Fruit fly (Drosophila melanogaster) whole organism, embryonic: Measurements from ENCODE around the gene Argl.

Experiments used
- Bgb ChIP-seq: fragments of 200-800 bp; sonication (Bioruptor generic); IDR thresholded peaks from 2 replicates; pipeline ENCODE4 v1.3.6; 2022; ENCODE audit warnings: missing biosample characterization, missing genetic modification characterization; ENCODE audit not compliant: partially characterized antibody
- C15 ChIP-seq: fragments of 200-800 bp; sonication (Bioruptor generic); IDR thresholded peaks from 3 replicates; pipeline ENCODE4 v1.3.6; 2022; ENCODE audit warnings: missing biosample characterization, missing genetic modification characterization
- CG10431 ChIP-seq: fragments of 200-800 bp; sonication (Bioruptor generic); optimal IDR thresholded peaks from 3 replicates; lab custom pipeline; 2018; ENCODE audit warnings: missing biosample characterization, mild to moderate bottlenecking, missing genetic modification characterization
- CG10979 ChIP-seq: fragments of 200-800 bp; sonication (Bioruptor generic); optimal IDR thresholded peaks from 2 replicates; lab custom pipeline; 2018; ENCODE audit warnings: missing biosample characterization, mild to moderate bottlenecking, missing genetic modification characterization, moderate library complexity
- CG11695 ChIP-seq: fragments of 200-800 bp; sonication (Bioruptor generic); IDR thresholded peaks from 3 replicates; pipeline ENCODE4 v1.3.6; 2022; ENCODE audit warnings: missing biosample characterization, missing genetic modification characterization
- CG13775 ChIP-seq: fragments of 200-800 bp; sonication (Bioruptor generic); optimal IDR thresholded peaks from 3 replicates; lab custom pipeline; 2017; ENCODE audit warnings: missing biosample characterization, mild to moderate bottlenecking, missing genetic modification characterization
- CG14014 ChIP-seq: fragments of 200-800 bp; sonication (Bioruptor generic); IDR thresholded peaks from 2 replicates; pipeline ENCODE4 v1.3.6; 2022; ENCODE audit warnings: missing biosample characterization, missing genetic modification characterization
- CG1647 ChIP-seq: fragments of 200-800 bp; sonication (Bioruptor generic); optimal IDR thresholded peaks from 3 replicates; lab custom pipeline; 2016; ENCODE audit warnings: missing biosample characterization, missing genetic modification characterization
- CG1832 ChIP-seq: fragments of 200-800 bp; sonication (Bioruptor generic); optimal IDR thresholded peaks from 2 replicates; lab custom pipeline; 2017; ENCODE audit warnings: missing biosample characterization, mild to moderate bottlenecking, missing genetic modification characterization, inconsistent platforms
- CG2712 ChIP-seq: fragments of 200-800 bp; optimal IDR thresholded peaks from 3 replicates; lab custom pipeline; 2019; ENCODE audit warnings: missing biosample characterization, mild to moderate bottlenecking, missing genetic modification characterization, moderate library complexity
- CG33557 ChIP-seq: fragments of 200-800 bp; sonication (Bioruptor generic); optimal IDR thresholded peaks from 2 replicates; lab custom pipeline; 2019; ENCODE audit warnings: missing biosample characterization, mild to moderate bottlenecking, missing genetic modification characterization, moderate library complexity
- CG34224 ChIP-seq: fragments of 200-800 bp; sonication (Bioruptor generic); IDR thresholded peaks from 3 replicates; pipeline ENCODE4 v1.3.6; 2022; ENCODE audit warnings: missing biosample characterization, missing genetic modification characterization; ENCODE audit not compliant: partially characterized antibody
- CG7271 ChIP-seq: fragments of 200-800 bp; sonication (Bioruptor generic); optimal IDR thresholded peaks from 2 replicates; lab custom pipeline; 2018; ENCODE audit warnings: missing biosample characterization, mild to moderate bottlenecking, missing genetic modification characterization, moderate library complexity
- CG8924 ChIP-seq: fragments of 200-800 bp; optimal IDR thresholded peaks from 3 replicates; lab custom pipeline; 2019; ENCODE audit warnings: missing biosample characterization, mild to moderate bottlenecking, missing genetic modification characterization, moderate library complexity
- CG9437 ChIP-seq: fragments of 200-800 bp; sonication (Bioruptor generic); optimal IDR thresholded peaks from 2 replicates; lab custom pipeline; 2018; ENCODE audit warnings: missing biosample characterization, mild to moderate bottlenecking, missing genetic modification characterization
- CG9609 ChIP-seq: fragments of 200-800 bp; sonication (Bioruptor generic); optimal IDR thresholded peaks from 3 replicates; lab custom pipeline; 2016; ENCODE audit warnings: missing biosample characterization, missing genetic modification characterization
- CG9727 ChIP-seq: fragments of 200-800 bp; sonication (Bioruptor generic); optimal IDR thresholded peaks from 3 replicates; lab custom pipeline; 2017; ENCODE audit warnings: missing biosample characterization, mild to moderate bottlenecking, missing genetic modification characterization
- D ChIP-seq, 2 experiments: fragments of 200-800 bp in 1 of 2; fragments of >200 bp in 1 of 2; sonication (Bioruptor generic) in 1 of 2; optimal IDR thresholded peaks; 2 replicates in 1 of 2; 3 replicates in 1 of 2; lab custom pipeline; 2017; ENCODE audit warnings: mild to moderate bottlenecking in 1 of 2, missing biosample characterization in 1 of 2, missing genetic modification characterization in 1 of 2, missing genetic modification reagents in 1 of 2
- Dip3 ChIP-seq: fragments of 200-800 bp; sonication (Bioruptor generic); optimal IDR thresholded peaks from 3 replicates; lab custom pipeline; 2016; ENCODE audit warnings: missing biosample characterization, missing genetic modification characterization
- Eip74EF ChIP-seq, 2 experiments: fragments of 200-800 bp in 1 of 2; fragments of >200 bp in 1 of 2; sonication (Bioruptor generic) in 1 of 2; optimal IDR thresholded peaks; 2 replicates each; lab custom pipeline; 2017 to 2019; ENCODE audit warnings: missing biosample characterization in 2 of 2, missing genetic modification characterization in 2 of 2, mild to moderate bottlenecking in 1 of 2, moderate library complexity in 1 of 2
- Fer2 ChIP-seq: fragments of 200-800 bp; sonication (Bioruptor generic); optimal IDR thresholded peaks from 2 replicates; lab custom pipeline; 2018; ENCODE audit warnings: missing biosample characterization, mild to moderate bottlenecking, missing genetic modification characterization, moderate library complexity
- Fer3 ChIP-seq: fragments of 200-800 bp; sonication (Bioruptor generic); optimal IDR thresholded peaks from 2 replicates; lab custom pipeline; 2018; ENCODE audit warnings: missing biosample characterization, mild to moderate bottlenecking, missing genetic modification characterization, moderate library complexity
- H15 ChIP-seq: fragments of 200-800 bp; sonication (Bioruptor generic); IDR thresholded peaks from 3 replicates; pipeline ENCODE4 v1.3.6; 2022; ENCODE audit warnings: missing biosample characterization, missing genetic modification characterization
- HHEX ChIP-seq: fragments of 200-800 bp; sonication (Bioruptor generic); optimal IDR thresholded peaks from 3 replicates; lab custom pipeline; 2017; ENCODE audit warnings: missing biosample characterization, mild to moderate bottlenecking, missing genetic modification characterization, missing genetic modification reagents
- MESR4 ChIP-seq: fragments of 200-800 bp; sonication (Bioruptor generic); optimal IDR thresholded peaks from 2 replicates; lab custom pipeline; 2018; ENCODE audit warnings: missing biosample characterization, mild to moderate bottlenecking, missing genetic modification characterization, moderate library complexity
- Meics ChIP-seq: fragments of 200-800 bp; sonication (Bioruptor generic); optimal IDR thresholded peaks from 2 replicates; lab custom pipeline; 2017; ENCODE audit warnings: missing biosample characterization, mild to moderate bottlenecking, missing genetic modification characterization
- NC2β ChIP-seq: fragments of 200-800 bp; sonication (Bioruptor generic); optimal IDR thresholded peaks from 2 replicates; lab custom pipeline; 2016; ENCODE audit warnings: missing biosample characterization, missing genetic modification characterization
- NFAT ChIP-seq: fragments of 200-800 bp; sonication (Bioruptor generic); IDR thresholded peaks from 2 replicates; pipeline ENCODE4 v1.3.6; 2022; ENCODE audit warnings: missing biosample characterization, missing genetic modification characterization
- Neu2 ChIP-seq: fragments of 200-800 bp; sonication (Bioruptor generic); optimal IDR thresholded peaks from 3 replicates; lab custom pipeline; 2016; ENCODE audit warnings: missing biosample characterization, missing genetic modification characterization, borderline replicate concordance
- Oli ChIP-seq: fragments of 200-800 bp; sonication (Bioruptor generic); optimal IDR thresholded peaks from 2 replicates; lab custom pipeline; 2018; ENCODE audit warnings: missing biosample characterization, mild to moderate bottlenecking, missing genetic modification characterization, moderate library complexity
- Spps ChIP-seq: fragments of 200-800 bp; sonication (Bioruptor generic); optimal IDR thresholded peaks from 2 replicates; lab custom pipeline; 2018; ENCODE audit warnings: missing biosample characterization, mild to moderate bottlenecking, missing genetic modification characterization
- az2 ChIP-seq: fragments of 200-800 bp; sonication (Bioruptor generic); optimal IDR thresholded peaks from 3 replicates; lab custom pipeline; 2016; ENCODE audit warnings: missing biosample characterization, missing genetic modification characterization
- bbx ChIP-seq: fragments of 200-800 bp; sonication (Bioruptor generic); IDR thresholded peaks from 2 replicates; pipeline ENCODE4 v1.3.6; 2022; ENCODE audit warnings: missing biosample characterization, missing genetic modification characterization; ENCODE audit not compliant: partially characterized antibody
- bsh ChIP-seq, 2 experiments: fragments of 200-800 bp; sonication (Bioruptor generic); optimal IDR thresholded peaks; 2 replicates each; lab custom pipeline; 2017 to 2018; ENCODE audit warnings: mild to moderate bottlenecking in 2 of 2, missing biosample characterization in 2 of 2, missing genetic modification characterization in 2 of 2, moderate library complexity in 1 of 2
- chm ChIP-seq: fragments of 200-800 bp; sonication (Bioruptor generic); IDR thresholded peaks from 2 replicates; pipeline ENCODE4 v1.3.6; 2022; ENCODE audit warnings: missing biosample characterization, missing genetic modification characterization
- emc ChIP-seq: fragments of 200-800 bp; sonication (Bioruptor generic); optimal IDR thresholded peaks from 2 replicates; lab custom pipeline; 2016; ENCODE audit warnings: missing biosample characterization, missing genetic modification characterization
- hbn ChIP-seq: fragments of 200-800 bp; sonication (Bioruptor generic); IDR thresholded peaks from 2 replicates; pipeline ENCODE4 v1.3.6; 2022; ENCODE audit warnings: missing biosample characterization, missing genetic modification characterization; ENCODE audit not compliant: partially characterized antibody
- jing ChIP-seq: fragments of 200-800 bp; sonication (Bioruptor generic); optimal IDR thresholded peaks from 2 replicates; lab custom pipeline; 2018; ENCODE audit warnings: missing biosample characterization, mild to moderate bottlenecking, missing genetic modification characterization
- jumu ChIP-seq: fragments of 200-800 bp; sonication (Bioruptor generic); optimal IDR thresholded peaks from 3 replicates; lab custom pipeline; 2016; ENCODE audit warnings: missing biosample characterization, missing genetic modification characterization
- knrl ChIP-seq: fragments of 200-800 bp; sonication (Bioruptor generic); IDR thresholded peaks from 3 replicates; pipeline ENCODE4 v1.3.6; 2022; ENCODE audit warnings: missing biosample characterization, missing genetic modification characterization; ENCODE audit not compliant: partially characterized antibody
- maf-S ChIP-seq: fragments of 200-800 bp; sonication (Bioruptor generic); optimal IDR thresholded peaks from 2 replicates; lab custom pipeline; 2016; ENCODE audit warnings: missing biosample characterization, missing genetic modification characterization
- otp ChIP-seq: fragments of 200-800 bp; sonication (Bioruptor generic); IDR thresholded peaks from 3 replicates; pipeline ENCODE4, ENCODE4 v1.3.6; 2022; ENCODE audit warnings: missing biosample characterization, missing genetic modification characterization
- sens-2 ChIP-seq: fragments of 200-800 bp; sonication (Bioruptor generic); IDR thresholded peaks from 2 replicates; pipeline ENCODE4 v1.3.6; 2022; ENCODE audit warnings: missing biosample characterization, missing genetic modification characterization
- ssp ChIP-seq: fragments of 200-800 bp; sonication (Bioruptor generic); IDR thresholded peaks from 2 replicates; pipeline ENCODE4 v1.3.6; 2022; ENCODE audit warnings: missing biosample characterization, missing genetic modification characterization
- tna ChIP-seq: fragments of 200-800 bp; sonication (Bioruptor generic); IDR thresholded peaks from 2 replicates; pipeline ENCODE4 v1.3.6; 2022; ENCODE audit warnings: missing biosample characterization, missing genetic modification characterization; ENCODE audit not compliant: partially characterized antibody
- twi ChIP-seq: fragments of 200-800 bp; optimal IDR thresholded peaks from 2 replicates; lab custom pipeline; 2019; ENCODE audit warnings: missing biosample characterization, mild to moderate bottlenecking, missing genetic modification characterization, moderate library complexity
- tx ChIP-seq: fragments of 200-800 bp; sonication (Bioruptor generic); optimal IDR thresholded peaks from 2 replicates; lab custom pipeline; 2016; ENCODE audit warnings: missing biosample characterization, missing genetic modification characterization
- usp ChIP-seq: fragments of >200 bp; optimal IDR thresholded peaks from 2 replicates; lab custom pipeline; 2017; ENCODE audit warnings: missing biosample characterization, missing genetic modification characterization
- z ChIP-seq: fragments of 200-800 bp; sonication (Bioruptor generic); IDR thresholded peaks from 3 replicates; pipeline ENCODE4 v1.3.6; 2022; ENCODE audit warnings: missing biosample characterization, missing genetic modification characterization

The Argl gene

dm6 chr2L:8937003-8937402, 4.9 kb downstream of the Argl start, which contains the start of gene Tsp29Fb (continued):
- no peak for TF ChIP-seq Spps (tag; lab: Kevin White, UChicago)
- TF ChIP-seq CG9437 (GFP tag; lab: Kevin White, UChicago), result peak; percentile 64
- no peak for TF ChIP-seq otp (GFP tag; lab: Robert Waterston, UW)
- peak; percentile 84 for TF ChIP-seq Oli (tag; lab: Kevin White, UChicago)
- no peak for TF ChIP-seq tna (GFP tag; lab: Robert Waterston, UW)
- no peak for TF ChIP-seq CG10431
- TF ChIP-seq NFAT (GFP tag; lab: Robert Waterston, UW), result no peak; the same call in 1 of the 2 replicates
- peak; percentile 12 for TF ChIP-seq CG9609
- TF ChIP-seq chm, result no peak
- peak; percentile 86 for TF ChIP-seq Fer3 (tag; lab: Kevin White, UChicago)
- TF ChIP-seq CG2712 (tag; lab: Kevin White, UChicago), result peak; percentile 73
- TF ChIP-seq CG14014 (GFP tag; lab: Robert Waterston, UW), result peak; percentile 73
- no peak for TF ChIP-seq sens-2 (GFP tag; lab: Robert Waterston, UW)
- TF ChIP-seq CG33557, result no peak
- TF ChIP-seq NC2β, result peak; percentile 45
- no peak for TF ChIP-seq emc
- peak; percentile 58 for TF ChIP-seq CG13775 (GFP tag; lab: Kevin White, UChicago)
- TF ChIP-seq tx (GFP tag; lab: Kevin White, UChicago), result peak; percentile 28
- peak; percentile 86 for TF ChIP-seq CG8924 (tag; lab: Kevin White, UChicago)
- TF ChIP-seq ssp (GFP tag; lab: Robert Waterston, UW), result peak; percentile 31; the same call in 1 of the 2 replicates
- TF ChIP-seq CG11695 (GFP tag; lab: Robert Waterston, UW), result peak; percentile 68; the same call in 1 of the 3 replicates
- no peak for TF ChIP-seq CG1832 (GFP tag; lab: Kevin White, UChicago)
- TF ChIP-seq Bgb, result no peak
- TF ChIP-seq Eip74EF (GFP tag; optimal IDR thresholded peaks at IDR 0.05; lab: Kevin White, UChicago), result peak in 1 of 2 experiments; percentile 68
- TF ChIP-seq az2 (GFP tag; lab: Kevin White, UChicago), result peak; percentile 21
- no peak for TF ChIP-seq CG34224 (GFP tag; lab: Robert Waterston, UW)
- TF ChIP-seq MESR4 (GFP tag; lab: Kevin White, UChicago), result no peak
- TF ChIP-seq CG10979 (tag; lab: Kevin White, UChicago), result peak; percentile 57
- peak; percentile 42 for TF ChIP-seq maf-S (GFP tag; lab: Kevin White, UChicago)
- peak; percentile 77 for TF ChIP-seq CG9727 (GFP tag; lab: Kevin White, UChicago)
- TF ChIP-seq usp (GFP tag; lab: Kevin White, UChicago), result no peak
- peak; percentile 55 for TF ChIP-seq Fer2 (tag; lab: Kevin White, UChicago)
- TF ChIP-seq Neu2 (GFP tag; lab: Kevin White, UChicago), result no peak
- TF ChIP-seq Meics, result peak; percentile 87
- TF ChIP-seq twi (tag; lab: Kevin White, UChicago), result no peak
- no peak for TF ChIP-seq bbx (GFP tag; lab: Robert Waterston, UW)
- peak; percentile 65 for TF ChIP-seq Dip3
- TF ChIP-seq CG7271 (tag; lab: Kevin White, UChicago), result no peak
- peak; percentile 9 for TF ChIP-seq CG1647
- no peak for TF ChIP-seq knrl
- TF ChIP-seq D (optimal IDR thresholded peaks at IDR 0.05; lab: Kevin White, UChicago), result no peak
- TF ChIP-seq D (GFP tag; optimal IDR thresholded peaks at IDR 0.05; lab: Kevin White, UChicago), result peak; percentile 56
- TF ChIP-seq hbn, result no peak
- TF ChIP-seq C15, result 0 out of 3 replicates have a peak, but pooled peaks have one; percentile 50
- TF ChIP-seq bsh (GFP tag; optimal IDR thresholded peaks at IDR 0.05; lab: Kevin White, UChicago), result peak in 1 of 2 experiments; percentile 57
- TF ChIP-seq HHEX (GFP tag; lab: Kevin White, UChicago), result peak; percentile 72
- TF ChIP-seq jumu (GFP tag; lab: Kevin White, UChicago), result peak; percentile 8
- no peak for TF ChIP-seq z (GFP tag; lab: Robert Waterston, UW)
- peak; percentile 34 for TF ChIP-seq jing (GFP tag; lab: Kevin White, UChicago)
- TF ChIP-seq H15 (GFP tag; lab: Robert Waterston, UW), result peak; percentile 47; the same call in 1 of the 3 replicates
